Fruit fly (Drosophila melanogaster) whole organism, pupa: Measurements from ENCODE around the gene ND-B8.

Experiments used
- CG10348 ChIP-seq: fragments of 200-800 bp; sonication (Bioruptor generic); IDR thresholded peaks from 2 replicates; pipeline ENCODE4 v1.3.6; 2022; ENCODE audit warnings: missing biosample characterization, missing genetic modification characterization
- CG17806 ChIP-seq: fragments of 200-800 bp; sonication (Bioruptor generic); optimal IDR thresholded peaks from 2 replicates; lab custom pipeline; 2018; ENCODE audit warnings: missing biosample characterization, mild to moderate bottlenecking, missing genetic modification characterization, moderate library complexity
- CG4496 ChIP-seq: fragments of 200-800 bp; sonication (Bioruptor generic); IDR thresholded peaks from 3 replicates; pipeline ENCODE4 v1.3.6; 2022; ENCODE audit warnings: missing biosample characterization, missing genetic modification characterization
- CG8159 ChIP-seq: fragments of 200-800 bp; sonication (Bioruptor generic); optimal IDR thresholded peaks from 3 replicates; lab custom pipeline; 2018; ENCODE audit warnings: missing biosample characterization, mild to moderate bottlenecking, missing genetic modification characterization, moderate library complexity
- CG9948 ChIP-seq: fragments of 200-800 bp; sonication (Bioruptor generic); optimal IDR thresholded peaks from 2 replicates; lab custom pipeline; 2018; ENCODE audit warnings: missing biosample characterization, mild to moderate bottlenecking, missing genetic modification characterization, moderate library complexity
- D1 ChIP-seq: fragments of 200-800 bp; sonication (Bioruptor generic); optimal IDR thresholded peaks from 2 replicates; lab custom pipeline; 2018; ENCODE audit warnings: missing biosample characterization, mild to moderate bottlenecking, missing genetic modification characterization, moderate library complexity
- EcR ChIP-seq: fragments of 200-800 bp; sonication (Bioruptor generic); optimal IDR thresholded peaks from 3 replicates; lab custom pipeline; 2019; ENCODE audit warnings: missing biosample characterization, missing genetic modification characterization, mild to moderate bottlenecking, moderate library complexity, missing genetic modification reagents
- Ets98B ChIP-seq: fragments of 200-800 bp; sonication (Bioruptor generic); IDR thresholded peaks from 2 replicates; pipeline ENCODE4 v1.3.6; 2022; ENCODE audit warnings: missing biosample characterization, missing genetic modification characterization
- Pif1A ChIP-seq: fragments of 200-800 bp; sonication (Bioruptor generic); optimal IDR thresholded peaks from 3 replicates; lab custom pipeline; 2016; ENCODE audit warnings: missing biosample characterization, missing genetic modification characterization
- fd96Ca ChIP-seq: fragments of 200-800 bp; sonication (Bioruptor generic); IDR thresholded peaks from 3 replicates; pipeline ENCODE4 v1.3.6; 2022; ENCODE audit warnings: missing biosample characterization, missing genetic modification characterization
- gl ChIP-seq: fragments of 200-800 bp; sonication (Bioruptor generic); optimal IDR thresholded peaks from 2 replicates; lab custom pipeline; 2018; ENCODE audit warnings: missing biosample characterization, mild to moderate bottlenecking, missing genetic modification characterization

dm6 chr2L:4437487-4437886 lies 16.9 kb upstream of the ND-B8 start, which contains the start of gene CG43056:
- TF ChIP-seq CG8159 (no peak), gl (no peak), Pif1A (GFP tag; lab: Kevin White, UChicago) (no peak), CG17806 (tag; lab: Kevin White, UChicago) (no peak), CG4496 (GFP tag; lab: Robert Waterston, UW) (no peak), fd96Ca (GFP tag; lab: Robert Waterston, UW) (no peak), EcR (GFP tag; lab: Kevin White, UChicago) (no peak), CG10348 (no peak), D1 (tag; lab: Kevin White, UChicago) (no peak), CG9948 (tag; lab: Kevin White, UChicago) (no peak), Ets98B (GFP tag; lab: Robert Waterston, UW) (no peak)
